Worm (Caenorhabditis elegans): ENCODE results near the gene spdl-1.

spdl-1 gene

ce11 chrII:7794222-7794621 lies 12.9 kb downstream of the spdl-1 start, which contains the start of gene glr-4:
Gene glr-4, minus strand, starts transcription at chrII:7794322.
- TF ChIP-seq nhr-76 (tag; optimal IDR thresholded peaks at IDR 0.05) (no peak), elt-1 (tag; optimal IDR thresholded peaks at IDR 0.05) (peak; percentile 32)

- TF ChIP-seq pha-4 (tag; optimal IDR thresholded peaks at IDR 0.05) = no peak
- peak; percentile 43 for TF ChIP-seq fkh-10 (GFP tag; optimal IDR thresholded peaks at IDR 0.05)
- TF ChIP-seq nhr-11 (tag; optimal IDR thresholded peaks at IDR 0.05) = no peak
Observed at ce11 chrII:7795299-7795698, 13.9 kb downstream of the spdl-1 start.

- TF ChIP-seq unc-62 (GFP tag; optimal IDR thresholded peaks at IDR 0.05) (no peak), ztf-11 (tag; optimal IDR thresholded peaks at IDR 0.05) (no peak), elt-3 (tag; optimal IDR thresholded peaks at IDR 0.05) (no peak), aly-2 (tag; optimal IDR thresholded peaks at IDR 0.05) (no peak), pqm-1 (tag; optimal IDR thresholded peaks at IDR 0.05) (peak; percentile 20), elt-2 (tag; optimal IDR thresholded peaks at IDR 0.05) (peak; percentile 60), pha-4 (tag; optimal IDR thresholded peaks at IDR 0.05) (peak; percentile 26)
Observed at ce11 chrII:7801255-7801654, 19.9 kb downstream of the spdl-1 start.

ce11 chrII:7801899-7802298 lies 20.5 kb downstream of the spdl-1 start:
- TF ChIP-seq nhr-237 (tag; optimal IDR thresholded peaks at IDR 0.05) (no peak), fkh-10 (GFP tag; optimal IDR thresholded peaks at IDR 0.05) (no peak), unc-39 (tag; optimal IDR thresholded peaks at IDR 0.05) (no peak), nhr-25 (tag; optimal IDR thresholded peaks at IDR 0.05) (peak; percentile 77), nhr-23 (tag; optimal IDR thresholded peaks at IDR 0.05) (peak; percentile 70), elt-3 (tag; optimal IDR thresholded peaks at IDR 0.05) (no peak), elt-1 (tag; optimal IDR thresholded peaks at IDR 0.05) (peak; percentile 96), ceh-82 (tag; optimal IDR thresholded peaks at IDR 0.05) (no peak), ceh-16 (tag; optimal IDR thresholded peaks at IDR 0.05) (peak; percentile 50)

- TF ChIP-seq hmg-11 (tag; optimal IDR thresholded peaks at IDR 0.05) = no peak
- TF ChIP-seq elt-1 (tag; optimal IDR thresholded peaks at IDR 0.05) = peak; percentile 59
- no peak for TF ChIP-seq egl-27 (tag; optimal IDR thresholded peaks at IDR 0.05)
- TF ChIP-seq nhr-67 (tag; optimal IDR thresholded peaks at IDR 0.05) = no peak
- no peak for TF ChIP-seq nhr-12 (tag; optimal IDR thresholded peaks at IDR 0.05)
- TF ChIP-seq nhr-23 (tag; optimal IDR thresholded peaks at IDR 0.05) = peak; percentile 18
Observed at ce11 chrII:7803174-7803573, 21.8 kb downstream of the spdl-1 start.

- TF ChIP-seq snpc-4 (tag; optimal IDR thresholded peaks at IDR 0.05) (no peak), fkh-2 (tag; optimal IDR thresholded peaks at IDR 0.05) (no peak), ceh-82 (tag; optimal IDR thresholded peaks at IDR 0.05) (no peak), jun-1 (tag; optimal IDR thresholded peaks at IDR 0.05) (no peak), ceh-28 (tag; optimal IDR thresholded peaks at IDR 0.05) (no peak)
Observed at ce11 chrII:7806054-7806453, 24.7 kb downstream of the spdl-1 start.

- peak; percentile 25 for TF ChIP-seq lin-39 (tag; optimal IDR thresholded peaks at IDR 0.05)
- no peak for TF ChIP-seq ZK546.5 (tag; optimal IDR thresholded peaks at IDR 0.05)
- no peak for TF ChIP-seq fos-1 (tag; optimal IDR thresholded peaks at IDR 0.05)
- no peak for TF ChIP-seq R02D3.7 (tag; optimal IDR thresholded peaks at IDR 0.05)
- TF ChIP-seq nhr-25 (tag; optimal IDR thresholded peaks at IDR 0.05) = peak; percentile 82
- no peak for TF ChIP-seq ceh-16 (tag; optimal IDR thresholded peaks at IDR 0.05)
- TF ChIP-seq skn-1 (tag; optimal IDR thresholded peaks at IDR 0.05) = no peak
- no peak for TF ChIP-seq elt-1 (tag; optimal IDR thresholded peaks at IDR 0.05)
Observed at ce11 chrII:7806872-7807271, 25.5 kb downstream of the spdl-1 start.

ce11 chrII:7808153-7808552 lies 26.8 kb downstream of the spdl-1 start:
- TF ChIP-seq mml-1 (tag; optimal IDR thresholded peaks at IDR 0.05) = no peak
- TF ChIP-seq nhr-43 (tag; optimal IDR thresholded peaks at IDR 0.05; ENCODE audit: poor library complexity, severe bottlenecking) = peak; percentile 39
- TF ChIP-seq elt-1 (tag; optimal IDR thresholded peaks at IDR 0.05) = peak; percentile 87
- TF ChIP-seq nhr-25 (tag; optimal IDR thresholded peaks at IDR 0.05) = peak; percentile 64

All from whole organism, L3 larva.